Worm (Caenorhabditis elegans) whole organism, L4/young adult: ENCODE results near the gene elo-8.

Experiments
- W03F9.2 ChIP-seq: fragments of 150-350 bp; optimal IDR thresholded peaks from 2 replicates; lab custom pipeline; 2014; ENCODE audit warnings: missing biosample characterization, missing genetic modification characterization
- dao-5 ChIP-seq: sonication (generic microtip); optimal IDR thresholded peaks from 2 replicates; lab custom pipeline; 2016; ENCODE audit warnings: missing genotype, missing genetic modification characterization, moderate library complexity, missing compliant biosample characterization
- him-1 ChIP-seq: sonication (generic microtip); optimal IDR thresholded peaks from 2 replicates; lab custom pipeline; 2016; ENCODE audit warnings: missing genotype, missing genetic modification reagents, missing genetic modification characterization, missing compliant biosample characterization

DNA sequence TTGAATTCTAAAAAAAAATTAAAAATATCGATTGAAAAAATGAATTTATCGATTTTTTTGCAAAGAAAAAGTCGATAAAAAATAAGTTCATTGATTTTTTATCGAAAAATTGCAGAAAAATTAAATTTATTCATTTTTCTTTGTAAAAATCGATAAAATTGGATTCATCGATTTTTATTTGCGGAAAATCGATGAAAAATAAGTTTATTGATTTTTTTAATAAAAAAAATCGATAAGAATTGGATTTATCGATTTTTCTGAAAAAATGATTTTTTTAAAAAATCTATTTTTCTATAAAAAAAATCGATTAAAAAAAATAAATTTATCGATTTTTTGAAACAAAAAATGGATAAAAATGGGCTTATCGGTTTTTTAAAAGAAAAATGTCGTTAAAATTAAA, 48.1 kb upstream of the elo-8 start:
- TF ChIP-seq him-1 (tag; lab: Kevin White, UChicago) = no peak
- no peak for TF ChIP-seq W03F9.2 (tag; lab: Kevin White, UChicago)
- no peak for TF ChIP-seq dao-5
